Fruit fly (Drosophila melanogaster) whole organism, embryonic: ENCODE data around the gene MTF-1.

Source experiments
- BEAF-32 ChIP-seq: fragments of 200-800 bp; sonication (Bioruptor generic); optimal IDR thresholded peaks from 3 replicates; lab custom pipeline; 2017; ENCODE audit warnings: missing biosample characterization, missing genetic modification characterization, mild to moderate bottlenecking, moderate library complexity, missing genetic modification reagents
- Bdp1 ChIP-seq: fragments of 200-800 bp; sonication (Bioruptor generic); optimal IDR thresholded peaks from 3 replicates; lab custom pipeline; 2016; ENCODE audit warnings: missing biosample characterization, missing genetic modification characterization
- Blimp-1 ChIP-seq: fragments of 200-800 bp; sonication (Bioruptor generic); optimal IDR thresholded peaks from 3 replicates; lab custom pipeline; 2018; ENCODE audit warnings: missing biosample characterization, missing genetic modification characterization, mild to moderate bottlenecking, moderate library complexity, missing genetic modification reagents
- CG11093 ChIP-seq: fragments of 200-800 bp; sonication (Bioruptor generic); IDR thresholded peaks from 3 replicates; pipeline ENCODE4 v1.3.6; 2022; ENCODE audit warnings: missing biosample characterization, missing genetic modification characterization
- CG13123 ChIP-seq: fragments of 200-800 bp; sonication (Bioruptor generic); optimal IDR thresholded peaks from 2 replicates; lab custom pipeline; 2016; ENCODE audit warnings: missing biosample characterization, missing genetic modification characterization
- CG13424 ChIP-seq: fragments of 200-800 bp; sonication (Bioruptor generic); optimal IDR thresholded peaks from 2 replicates; lab custom pipeline; 2019; ENCODE audit warnings: missing biosample characterization, mild to moderate bottlenecking, missing genetic modification characterization, moderate library complexity
- CG13775 ChIP-seq: fragments of 200-800 bp; sonication (Bioruptor generic); optimal IDR thresholded peaks from 3 replicates; lab custom pipeline; 2017; ENCODE audit warnings: missing biosample characterization, mild to moderate bottlenecking, missing genetic modification characterization
- CG14667 ChIP-seq: fragments of 200-800 bp; sonication (Bioruptor generic); IDR thresholded peaks from 2 replicates; pipeline ENCODE4 v1.3.6; 2022; ENCODE audit warnings: missing biosample characterization, missing genetic modification characterization
- CG17568 ChIP-seq: fragments of 200-800 bp; sonication (Bioruptor generic); optimal IDR thresholded peaks from 2 replicates; lab custom pipeline; 2018; ENCODE audit warnings: missing biosample characterization, mild to moderate bottlenecking, missing genetic modification characterization, moderate library complexity
- CG17612 ChIP-seq: fragments of 200-800 bp; sonication (Bioruptor generic); IDR thresholded peaks from 2 replicates; pipeline ENCODE4 v1.3.6; 2022; ENCODE audit warnings: missing biosample characterization, missing genetic modification characterization
- CG17829 ChIP-seq: fragments of 200-800 bp; optimal IDR thresholded peaks from 2 replicates; lab custom pipeline; 2019; ENCODE audit warnings: missing biosample characterization, mild to moderate bottlenecking, missing genetic modification characterization, moderate library complexity
- CG2120 ChIP-seq: fragments of 200-800 bp; sonication (Bioruptor generic); optimal IDR thresholded peaks from 3 replicates; lab custom pipeline; 2016; ENCODE audit warnings: missing biosample characterization, missing genetic modification characterization
- CG3163 ChIP-seq: fragments of 200-800 bp; sonication (Bioruptor generic); optimal IDR thresholded peaks from 3 replicates; lab custom pipeline; 2016; ENCODE audit warnings: missing biosample characterization, missing genetic modification characterization
- CG4360 ChIP-seq: fragments of 200-800 bp; sonication (Bioruptor generic); IDR thresholded peaks from 2 replicates; pipeline ENCODE4 v1.3.6; 2022; ENCODE audit warnings: missing biosample characterization, missing genetic modification characterization
- CG6791 ChIP-seq: fragments of 200-800 bp; sonication (Bioruptor generic); IDR thresholded peaks from 3 replicates; pipeline ENCODE4 v1.3.6; 2022; ENCODE audit warnings: missing biosample characterization, missing genetic modification characterization; ENCODE audit not compliant: partially characterized antibody
- CG8944 ChIP-seq: fragments of 200-800 bp; sonication (Bioruptor generic); optimal IDR thresholded peaks from 3 replicates; lab custom pipeline; 2016; ENCODE audit warnings: missing biosample characterization, missing genetic modification characterization
- CoRest ChIP-seq: fragments of 200-800 bp; sonication (Bioruptor generic); optimal IDR thresholded peaks from 3 replicates; lab custom pipeline; 2018; ENCODE audit warnings: missing biosample characterization, mild to moderate bottlenecking, missing genetic modification characterization, moderate library complexity
- D19B ChIP-seq: fragments of 200-800 bp; sonication (Bioruptor generic); optimal IDR thresholded peaks from 2 replicates; lab custom pipeline; 2017; ENCODE audit warnings: missing biosample characterization, mild to moderate bottlenecking, missing genetic modification characterization
- Dp ChIP-seq: fragments of 200-800 bp; sonication (Bioruptor generic); optimal IDR thresholded peaks from 2 replicates; lab custom pipeline; 2018; ENCODE audit warnings: missing biosample characterization, mild to moderate bottlenecking, missing genetic modification characterization, moderate library complexity
- Dref ChIP-seq: fragments of 200-800 bp; sonication (Bioruptor generic); IDR thresholded peaks from 2 replicates; pipeline ENCODE4 v1.3.6; 2022; ENCODE audit warnings: missing biosample characterization, missing genetic modification characterization
- E2f2 ChIP-seq: fragments of 200-800 bp; sonication (Bioruptor generic); IDR thresholded peaks from 2 replicates; pipeline ENCODE4 v1.3.6; 2022; ENCODE audit warnings: missing biosample characterization, missing genetic modification characterization
- Fer2 ChIP-seq: fragments of 200-800 bp; sonication (Bioruptor generic); optimal IDR thresholded peaks from 2 replicates; lab custom pipeline; 2018; ENCODE audit warnings: missing biosample characterization, mild to moderate bottlenecking, missing genetic modification characterization, moderate library complexity
- Lim3 ChIP-seq: fragments of 200-800 bp; sonication (Bioruptor generic); IDR thresholded peaks from 2 replicates; pipeline ENCODE4 v1.3.6; 2022; ENCODE audit warnings: missing biosample characterization, missing genetic modification characterization
- Nf-YA ChIP-seq: fragments of 200-800 bp; sonication (Bioruptor generic); IDR thresholded peaks from 2 replicates; pipeline ENCODE4 v1.3.6; 2022; ENCODE audit warnings: missing biosample characterization, missing genetic modification characterization
- Nf-YC ChIP-seq: fragments of 200-800 bp; optimal IDR thresholded peaks from 3 replicates; lab custom pipeline; 2019; ENCODE audit warnings: missing biosample characterization, mild to moderate bottlenecking, missing genetic modification characterization, moderate library complexity
- Pdp1 ChIP-seq, 2 experiments: fragments of 200-800 bp; sonication (Bioruptor generic); optimal IDR thresholded peaks; 3 replicates each; lab custom pipeline; 2016; ENCODE audit warnings: missing biosample characterization in 2 of 2, missing genetic modification characterization in 2 of 2, mild to moderate bottlenecking in 1 of 2, moderate library complexity in 1 of 2
- Ravus ChIP-seq: fragments of 200-800 bp; sonication (Bioruptor generic); IDR thresholded peaks from 2 replicates; pipeline ENCODE4 v1.3.6; 2022; ENCODE audit warnings: missing biosample characterization, missing genetic modification characterization
- TFAM ChIP-seq: fragments of 200-800 bp; sonication (Bioruptor generic); optimal IDR thresholded peaks from 2 replicates; lab custom pipeline; 2017; ENCODE audit warnings: missing biosample characterization, missing genetic modification characterization, inconsistent platforms
- Taf1 ChIP-seq: fragments of 200-800 bp; sonication (Bioruptor generic); IDR thresholded peaks from 2 replicates; pipeline ENCODE4 v1.3.6; 2022; ENCODE audit warnings: missing biosample characterization, missing genetic modification characterization
- Trl ChIP-seq, 3 experiments: fragments of >200 bp in 2 of 3; fragments of 200-800 bp in 1 of 3; sonication (Bioruptor generic) in 1 of 3; optimal IDR thresholded peaks; 2 replicates in 1 of 3; 3 replicates in 2 of 3; lab custom pipeline; 2016 to 2017; ENCODE audit warnings: missing biosample characterization in 1 of 3, missing genetic modification characterization in 1 of 3
- Usf ChIP-seq: fragments of 200-800 bp; sonication (Bioruptor generic); optimal IDR thresholded peaks from 2 replicates; lab custom pipeline; 2017; ENCODE audit warnings: missing genotype, missing biosample characterization, missing genetic modification characterization
- YL-1 ChIP-seq: fragments of 200-800 bp; sonication (Bioruptor generic); optimal IDR thresholded peaks from 3 replicates; lab custom pipeline; 2017; ENCODE audit warnings: missing biosample characterization, mild to moderate bottlenecking, missing genetic modification characterization
- ac ChIP-seq: fragments of 200-800 bp; sonication (Bioruptor generic); optimal IDR thresholded peaks from 3 replicates; lab custom pipeline; 2017; ENCODE audit warnings: missing biosample characterization, mild to moderate bottlenecking, missing genetic modification characterization
- bcd ChIP-seq: fragments of 200-800 bp; sonication (Bioruptor generic); optimal IDR thresholded peaks from 2 replicates; lab custom pipeline; 2017; ENCODE audit warnings: missing biosample characterization, mild to moderate bottlenecking, missing genetic modification characterization
- btn ChIP-seq: fragments of 200-800 bp; sonication (Bioruptor generic); optimal IDR thresholded peaks from 2 replicates; lab custom pipeline; 2016; ENCODE audit warnings: missing biosample characterization, missing genetic modification characterization
- caup ChIP-seq: fragments of 200-800 bp; sonication (Bioruptor generic); optimal IDR thresholded peaks from 3 replicates; lab custom pipeline; 2017; ENCODE audit warnings: missing biosample characterization, mild to moderate bottlenecking, missing genetic modification characterization, moderate library complexity; ENCODE audit not compliant: severe bottlenecking
- croc ChIP-seq: fragments of 200-800 bp; sonication (Bioruptor generic); conservative IDR thresholded peaks from 3 replicates; pipeline ENCODE4 v1.3.6; 2022; ENCODE audit warnings: missing biosample characterization, missing genetic modification characterization
- danr ChIP-seq: fragments of 200-800 bp; sonication (Bioruptor generic); IDR thresholded peaks from 2 replicates; pipeline ENCODE4 v1.3.6; 2022; ENCODE audit warnings: missing biosample characterization, missing genetic modification characterization
- dpn ChIP-seq, 2 experiments: fragments of 200-800 bp; sonication (Bioruptor generic); optimal IDR thresholded peaks; 3 replicates each; lab custom pipeline; 2016; ENCODE audit warnings: missing biosample characterization in 2 of 2, missing genetic modification characterization in 2 of 2
- emc ChIP-seq: fragments of 200-800 bp; sonication (Bioruptor generic); optimal IDR thresholded peaks from 2 replicates; lab custom pipeline; 2016; ENCODE audit warnings: missing biosample characterization, missing genetic modification characterization
- gcm ChIP-seq: fragments of 200-800 bp; sonication (Bioruptor generic); optimal IDR thresholded peaks from 2 replicates; lab custom pipeline; 2019; ENCODE audit warnings: missing biosample characterization, mild to moderate bottlenecking, missing genetic modification characterization, moderate library complexity
- gfzf ChIP-seq: fragments of 200-800 bp; sonication (Bioruptor generic); optimal IDR thresholded peaks from 2 replicates; lab custom pipeline; 2016; ENCODE audit warnings: missing biosample characterization, mild to moderate bottlenecking, missing genetic modification characterization, moderate library complexity
- nau ChIP-seq: fragments of 200-800 bp; sonication (Bioruptor generic); optimal IDR thresholded peaks from 3 replicates; lab custom pipeline; 2017; ENCODE audit warnings: missing biosample characterization, mild to moderate bottlenecking, missing genetic modification characterization, missing genetic modification reagents
- oc ChIP-seq: fragments of 200-800 bp; sonication (Bioruptor generic); optimal IDR thresholded peaks from 2 replicates; lab custom pipeline; 2018; ENCODE audit warnings: missing biosample characterization, mild to moderate bottlenecking, missing genetic modification characterization, moderate library complexity
- phol ChIP-seq: fragments of 200-800 bp; sonication (Bioruptor generic); optimal IDR thresholded peaks from 3 replicates; lab custom pipeline; 2018; ENCODE audit warnings: missing biosample characterization, mild to moderate bottlenecking, missing genetic modification characterization, moderate library complexity
- repo ChIP-seq: fragments of 200-800 bp; sonication (Bioruptor generic); optimal IDR thresholded peaks from 2 replicates; lab custom pipeline; 2016; ENCODE audit warnings: missing biosample characterization, missing genetic modification characterization
- row ChIP-seq: fragments of 200-800 bp; sonication (Bioruptor generic); IDR thresholded peaks from 3 replicates; pipeline ENCODE4 v1.3.6; 2022; ENCODE audit warnings: missing biosample characterization, missing genetic modification characterization
- sima ChIP-seq: fragments of 200-800 bp; sonication (Bioruptor generic); optimal IDR thresholded peaks from 2 replicates; lab custom pipeline; 2016; ENCODE audit warnings: missing biosample characterization, missing genetic modification characterization
- tio ChIP-seq: fragments of 200-800 bp; sonication (Bioruptor generic); optimal IDR thresholded peaks from 2 replicates; lab custom pipeline; 2017; ENCODE audit warnings: missing biosample characterization, missing genetic modification characterization, inconsistent platforms
- vvl ChIP-seq: fragments of 200-800 bp; sonication (Bioruptor generic); IDR thresholded peaks from 2 replicates; pipeline ENCODE4 v1.3.6; 2022; ENCODE audit warnings: missing biosample characterization, missing genetic modification characterization

The MTF-1 gene

dm6 chr3L:9455819-9456388, 25.8 kb downstream of the MTF-1 start, which contains the start of the genes phol and CG3552 (continued):
- peak in 1 of 2 experiments; percentile 31 for TF ChIP-seq Pdp1 (GFP tag; optimal IDR thresholded peaks at IDR 0.05; lab: Kevin White, UChicago)
- TF ChIP-seq YL-1, result peak; percentile 79
- TF ChIP-seq CG17568 (GFP tag; lab: Kevin White, UChicago), result no peak
- TF ChIP-seq bcd (GFP tag; lab: Kevin White, UChicago), result peak; percentile 24
- peak; percentile 64 for TF ChIP-seq Dref (GFP tag; lab: Robert Waterston, UW)
- TF ChIP-seq Usf (GFP tag; lab: Kevin White, UChicago), result no peak
- TF ChIP-seq Nf-YC (tag; lab: Kevin White, UChicago), result peak; percentile 43
- peak in 1 of 2 experiments; percentile 8 for TF ChIP-seq dpn (GFP tag; optimal IDR thresholded peaks at IDR 0.05; lab: Kevin White, UChicago)
- peak; percentile 27; the same call in 2 of the 3 replicates for TF ChIP-seq CG6791 (GFP tag; lab: Robert Waterston, UW)
- no peak for TF ChIP-seq tio (GFP tag; lab: Kevin White, UChicago)
- TF ChIP-seq Bdp1 (GFP tag; lab: Kevin White, UChicago), result no peak
- TF ChIP-seq row (GFP tag; lab: Robert Waterston, UW), result peak; percentile 35; the same call in 1 of the 3 replicates
- TF ChIP-seq repo, result no peak
- TF ChIP-seq ac, result no peak
- no peak for TF ChIP-seq sima
- TF ChIP-seq Taf1, result 0 out of 2 replicates have a peak, but pooled peaks have one; percentile 26
- TF ChIP-seq oc (tag; lab: Kevin White, UChicago), result no peak
- peak; percentile 40 for TF ChIP-seq CG2120 (GFP tag; lab: Kevin White, UChicago)
- TF ChIP-seq phol (tag; lab: Kevin White, UChicago), result peak; percentile 87
- no peak for TF ChIP-seq gcm (GFP tag; lab: Kevin White, UChicago)
- TF ChIP-seq nau (GFP tag; lab: Kevin White, UChicago), result no peak
- TF ChIP-seq Lim3, result no peak
- TF ChIP-seq croc (GFP tag; lab: Robert Waterston, UW), result no peak
- peak; percentile 24 for TF ChIP-seq CoRest
- no peak for TF ChIP-seq CG11093 (GFP tag; lab: Robert Waterston, UW)
- peak; percentile 51 for TF ChIP-seq gfzf (GFP tag; lab: Kevin White, UChicago)
- TF ChIP-seq danr (GFP tag; lab: Robert Waterston, UW), result no peak
- TF ChIP-seq Nf-YA, result no peak
- TF ChIP-seq Fer2, result no peak
- no peak for TF ChIP-seq CG14667
- TF ChIP-seq caup (GFP tag; lab: Kevin White, UChicago), result no peak
- TF ChIP-seq CG13123 (GFP tag; lab: Kevin White, UChicago), result no peak
- TF ChIP-seq CG13424 (tag; lab: Kevin White, UChicago), result peak; percentile 10
- TF ChIP-seq D19B (GFP tag; lab: Kevin White, UChicago), result no peak
- TF ChIP-seq E2f2 (GFP tag; lab: Robert Waterston, UW), result peak; percentile 66
- no peak for TF ChIP-seq CG13775 (GFP tag; lab: Kevin White, UChicago)
- TF ChIP-seq Ravus, result no peak
- TF ChIP-seq CG4360 (GFP tag; lab: Robert Waterston, UW), result no peak
- no peak for TF ChIP-seq emc (GFP tag; lab: Kevin White, UChicago)
- TF ChIP-seq CG17829 (tag; lab: Kevin White, UChicago), result peak; percentile 35
- TF ChIP-seq Dp, result peak; percentile 48
- TF ChIP-seq Blimp-1 (GFP tag; lab: Kevin White, UChicago), result no peak
- no peak for TF ChIP-seq CG17612 (GFP tag; lab: Robert Waterston, UW)
- peak in 1 of 2 experiments; percentile 10 for TF ChIP-seq Trl (optimal IDR thresholded peaks at IDR 0.05; lab: Kevin White, UChicago)
- TF ChIP-seq Trl (GFP tag; optimal IDR thresholded peaks at IDR 0.05; lab: Kevin White, UChicago), result no peak
- TF ChIP-seq btn (GFP tag; lab: Kevin White, UChicago), result no peak
- TF ChIP-seq TFAM (GFP tag; lab: Kevin White, UChicago), result no peak
- TF ChIP-seq CG3163 (GFP tag; lab: Kevin White, UChicago), result no peak
- no peak for TF ChIP-seq vvl (GFP tag; lab: Robert Waterston, UW)
- no peak for TF ChIP-seq CG8944 (GFP tag; lab: Kevin White, UChicago)
- peak; percentile 57 for TF ChIP-seq BEAF-32
